Worm (Caenorhabditis elegans) whole organism, late embryonic: ENCODE results near the gene ZC15.1.
"Not testable (repeated sequence)": the region's sequence is repeated elsewhere in the genome, so short reads cannot be mapped to it uniquely, and the experiment has no call there.

Experiments
- C38D4.7 ChIP-seq: fragments of 200-800 bp; sonication (Bioruptor generic); optimal IDR thresholded peaks from 2 replicates; lab custom pipeline; 2018; ENCODE audit warnings: mild to moderate bottlenecking, missing genetic modification characterization, moderate library complexity, missing compliant biosample characterization
- F13H6.1 ChIP-seq: sonication (generic microtip); optimal IDR thresholded peaks from 2 replicates; lab custom pipeline; 2016; ENCODE audit warnings: missing genetic modification characterization, missing compliant biosample characterization
- K09A11.1 ChIP-seq: sonication (generic microtip); optimal IDR thresholded peaks from 2 replicates; lab custom pipeline; 2017; ENCODE audit warnings: antibody characterized with exemption, mild to moderate bottlenecking, missing genetic modification characterization, missing compliant biosample characterization; ENCODE audit not compliant: insufficient read depth
- T23F11.4 ChIP-seq: fragments of 200-800 bp; sonication (Bioruptor generic); optimal IDR thresholded peaks from 2 replicates; lab custom pipeline; 2018; ENCODE audit warnings: mild to moderate bottlenecking, missing genetic modification characterization, missing compliant biosample characterization
- ceh-14 ChIP-seq: sonication (generic microtip); optimal IDR thresholded peaks from 2 replicates; lab custom pipeline; 2016; ENCODE audit warnings: missing genotype, missing genetic modification characterization, missing compliant biosample characterization
- ceh-18 ChIP-seq: sonication (generic microtip); optimal IDR thresholded peaks from 2 replicates; lab custom pipeline; 2016; ENCODE audit warnings: missing genetic modification characterization, missing compliant biosample characterization
- ceh-19 ChIP-seq: fragments of 200-800 bp; sonication (Bioruptor generic); optimal IDR thresholded peaks from 2 replicates; lab custom pipeline; 2018; ENCODE audit warnings: mild to moderate bottlenecking, missing genetic modification characterization, missing compliant biosample characterization
- ceh-30 ChIP-seq: fragments of 150-350 bp; optimal IDR thresholded peaks from 2 replicates; lab custom pipeline; 2014; ENCODE audit warnings: missing biosample characterization, missing genetic modification characterization
- ceh-31 ChIP-seq: sonication (generic microtip); optimal IDR thresholded peaks from 2 replicates; lab custom pipeline; 2016; ENCODE audit warnings: missing genetic modification characterization, missing compliant biosample characterization
- ceh-45 ChIP-seq: fragments of 200-800 bp; sonication (Bioruptor generic); IDR thresholded peaks from 2 replicates; pipeline ENCODE4 v1.3.6; 2022; ENCODE audit warnings: missing genetic modification reagents, missing genetic modification characterization, missing compliant biosample characterization
- ceh-48 ChIP-seq: sonication (generic microtip); optimal IDR thresholded peaks from 2 replicates; lab custom pipeline; 2016; ENCODE audit warnings: missing genetic modification characterization, inconsistent platforms, missing compliant biosample characterization
- ceh-6 ChIP-seq: fragments of 200-800 bp; sonication (Bioruptor generic); optimal IDR thresholded peaks from 2 replicates; lab custom pipeline; 2018; ENCODE audit warnings: mild to moderate bottlenecking, missing genetic modification characterization, missing compliant biosample characterization
- ceh-9 ChIP-seq: sonication (generic microtip); optimal IDR thresholded peaks from 2 replicates; lab custom pipeline; 2016; ENCODE audit warnings: mild to moderate bottlenecking, missing genetic modification characterization, inconsistent platforms, missing compliant biosample characterization
- dve-1 ChIP-seq: sonication (generic microtip); optimal IDR thresholded peaks from 2 replicates; lab custom pipeline; 2017; ENCODE audit warnings: antibody characterized with exemption, mild to moderate bottlenecking, missing genetic modification characterization, missing compliant biosample characterization
- elt-2 ChIP-seq: sonication (generic microtip); optimal IDR thresholded peaks from 2 replicates; lab custom pipeline; 2016; ENCODE audit warnings: missing genetic modification reagents, missing genetic modification characterization, missing compliant biosample characterization
- elt-4 ChIP-seq: sonication (generic microtip); optimal IDR thresholded peaks from 2 replicates; lab custom pipeline; 2016; ENCODE audit warnings: missing genetic modification characterization, missing compliant biosample characterization
- ets-4 ChIP-seq: sonication (generic microtip); optimal IDR thresholded peaks from 2 replicates; lab custom pipeline; 2016; ENCODE audit warnings: missing genetic modification characterization, missing compliant biosample characterization
- fkh-10 ChIP-seq: fragments of 150-350 bp; optimal IDR thresholded peaks from 2 replicates; lab custom pipeline; 2014; ENCODE audit warnings: missing biosample characterization, missing genetic modification reagents, missing genetic modification characterization
- fkh-6 ChIP-seq: sonication (generic microtip); optimal IDR thresholded peaks from 2 replicates; lab custom pipeline; 2016; ENCODE audit warnings: missing genetic modification characterization, missing compliant biosample characterization
- hlh-30 ChIP-seq: sonication (generic microtip); optimal IDR thresholded peaks from 2 replicates; lab custom pipeline; 2017; ENCODE audit warnings: antibody characterized with exemption, missing genetic modification characterization, missing compliant biosample characterization; ENCODE audit not compliant: insufficient read depth
- nfya-1 ChIP-seq: sonication (generic microtip); optimal IDR thresholded peaks from 2 replicates; lab custom pipeline; 2017; ENCODE audit warnings: missing genetic modification characterization, mild to moderate bottlenecking, missing compliant biosample characterization, antibody characterized with exemption, moderate library complexity
- npax-4 ChIP-seq: sonication (generic microtip); optimal IDR thresholded peaks from 2 replicates; lab custom pipeline; 2016; ENCODE audit warnings: missing genetic modification characterization, missing compliant biosample characterization
- pag-3 ChIP-seq: sonication (generic microtip); optimal IDR thresholded peaks from 2 replicates; lab custom pipeline; 2016; ENCODE audit warnings: missing compliant biosample characterization, missing genetic modification characterization, borderline replicate concordance
- pat-9 ChIP-seq: fragments of 200-800 bp; sonication (Bioruptor generic); optimal IDR thresholded peaks from 2 replicates; lab custom pipeline; 2018; ENCODE audit warnings: mild to moderate bottlenecking, missing genetic modification characterization, moderate library complexity, missing compliant biosample characterization
- pax-1 ChIP-seq: fragments of 150-350 bp; optimal IDR thresholded peaks from 2 replicates; lab custom pipeline; 2014; ENCODE audit warnings: missing biosample characterization, missing genetic modification characterization
- pha-2 ChIP-seq: sonication (generic microtip); optimal IDR thresholded peaks from 2 replicates; lab custom pipeline; 2017; ENCODE audit warnings: mild to moderate bottlenecking, missing genetic modification characterization, missing compliant biosample characterization
- ref-2 ChIP-seq: sonication (generic microtip); optimal IDR thresholded peaks from 2 replicates; lab custom pipeline; 2016; ENCODE audit warnings: missing genetic modification characterization, missing compliant biosample characterization
- rnt-1 ChIP-seq: sonication (generic microtip); optimal IDR thresholded peaks from 2 replicates; lab custom pipeline; 2016; ENCODE audit warnings: missing genetic modification characterization, missing compliant biosample characterization
- syd-9 ChIP-seq: sonication (generic microtip); optimal IDR thresholded peaks from 2 replicates; lab custom pipeline; 2016; ENCODE audit warnings: mild to moderate bottlenecking, missing genetic modification characterization, moderate library complexity, missing compliant biosample characterization
- tbx-7 ChIP-seq: sonication (generic microtip); optimal IDR thresholded peaks from 2 replicates; lab custom pipeline; 2016; ENCODE audit warnings: missing genotype, missing genetic modification characterization, missing compliant biosample characterization
- ttx-3 ChIP-seq: sonication (generic microtip); optimal IDR thresholded peaks from 2 replicates; lab custom pipeline; 2016; ENCODE audit warnings: missing genetic modification reagents, missing genetic modification characterization, missing compliant biosample characterization
- unc-3 ChIP-seq, 2 experiments: fragments of 200-800 bp in 1 of 2; sonication (Bioruptor generic) in 1 of 2; sonication (generic microtip) in 1 of 2; conservative IDR thresholded peaks in 1 of 2; optimal IDR thresholded peaks in 1 of 2; 2 replicates each; pipeline versions ENCODE4 v1.3.6 to Lab custom; 2016 to 2022; ENCODE audit warnings: missing compliant biosample characterization in 2 of 2, missing genetic modification characterization in 2 of 2, missing genetic modification reagents in 1 of 2
- unc-86 ChIP-seq: sonication (generic microtip); optimal IDR thresholded peaks from 2 replicates; lab custom pipeline; 2016; ENCODE audit warnings: missing genetic modification characterization, missing compliant biosample characterization

ZC15.1 gene

ce11 chrV:20297650-20298049, 8.3 kb upstream of the ZC15.1 start, which contains the start of gene ZC15.5:
Gene ZC15.5 (plus strand): TSS chrV:20297950.
- no peak for TF ChIP-seq elt-4 (tag; lab: Kevin White, UChicago)
- no peak for TF ChIP-seq ceh-48 (tag; lab: Kevin White, UChicago)
- no peak for TF ChIP-seq pax-1 (tag; lab: Kevin White, UChicago)
- no peak for TF ChIP-seq fkh-10 (GFP tag; lab: Kevin White, UChicago)
- TF ChIP-seq elt-2: no peak
- TF ChIP-seq ceh-31: no peak
- no peak for TF ChIP-seq rnt-1 (tag; lab: Kevin White, UChicago)

ce11 chrV:20303288-20303687, 2.6 kb upstream of the ZC15.1 start, which contains the start of gene ZC15.3:
Gene ZC15.3 (plus strand): TSS chrV:20303588.
- TF ChIP-seq elt-2; ceh-9 (tag; lab: Kevin White, UChicago); K09A11.1: not testable (repeated sequence)

ce11 chrV:20310575-20310974, 4.7 kb downstream of the ZC15.1 start, which contains the start of gene ZC15.10:
Gene ZC15.10 (plus strand): TSS chrV:20310736.
- TF ChIP-seq ceh-19 (GFP tag; lab: Kevin White, UChicago): no peak
- TF ChIP-seq elt-2: no peak
- no peak for TF ChIP-seq syd-9 (tag; lab: Kevin White, UChicago)
- TF ChIP-seq unc-86 (tag; lab: Kevin White, UChicago): no peak
- TF ChIP-seq, all 69 proteins: peak for 0

- no peak for TF ChIP-seq ceh-30 (tag; lab: Kevin White, UChicago)
- TF ChIP-seq C38D4.7 (GFP tag; lab: Kevin White, UChicago): no peak
- no peak for TF ChIP-seq pha-2 (tag; lab: Kevin White, UChicago)
- TF ChIP-seq npax-4 (tag; lab: Kevin White, UChicago): no peak
- no peak for TF ChIP-seq F13H6.1 (tag; lab: Kevin White, UChicago)
- no peak for TF ChIP-seq unc-3 (GFP tag; conservative IDR thresholded peaks at IDR 0.05; lab: Robert Waterston, UW)
- no peak for TF ChIP-seq unc-3 (tag; optimal IDR thresholded peaks at IDR 0.05; lab: Kevin White, UChicago)
- TF ChIP-seq tbx-7 (tag; lab: Kevin White, UChicago): no peak
- TF ChIP-seq ttx-3 (tag; lab: Kevin White, UChicago): no peak
- no peak for TF ChIP-seq fkh-6 (tag; lab: Kevin White, UChicago)
- TF ChIP-seq ceh-14 (tag; lab: Kevin White, UChicago): no peak
Measured at ce11 chrV:20311519-20311918, 5.6 kb downstream of the ZC15.1 start, which contains the start of gene clec-262. Gene clec-262 (plus strand): TSS chrV:20311819.

ce11 chrV:20317442-20317841, 11.5 kb downstream of the ZC15.1 start, which contains the start of gene Y113G7C.1:
Gene Y113G7C.1 (plus strand): TSS chrV:20317742.
- TF ChIP-seq pat-9: no peak
- no peak for TF ChIP-seq dve-1 (tag; lab: Kevin White, UChicago)
- TF ChIP-seq ceh-9 (tag; lab: Kevin White, UChicago): no peak
- no peak for TF ChIP-seq hlh-30 (tag; lab: Kevin White, UChicago)
- no peak for TF ChIP-seq ceh-45
- TF ChIP-seq ets-4 (tag; lab: Kevin White, UChicago): no peak
- no peak for TF ChIP-seq unc-3 (GFP tag; conservative IDR thresholded peaks at IDR 0.05; lab: Robert Waterston, UW)
- TF ChIP-seq unc-3 (tag; optimal IDR thresholded peaks at IDR 0.05; lab: Kevin White, UChicago): no peak
- TF ChIP-seq fkh-10 (GFP tag; lab: Kevin White, UChicago): no peak
- no peak for TF ChIP-seq T23F11.4
- no peak for TF ChIP-seq ceh-18 (tag; lab: Kevin White, UChicago)
- no peak for TF ChIP-seq nfya-1 (tag; lab: Kevin White, UChicago)

ce11 chrV:20325417-20325816, 19.5 kb downstream of the ZC15.1 start, which contains the start of gene Y38H6A.1:
Gene Y38H6A.1 (plus strand): TSS chrV:20325717.
- no peak for TF ChIP-seq rnt-1 (tag; lab: Kevin White, UChicago)
- no peak for TF ChIP-seq F13H6.1 (tag; lab: Kevin White, UChicago)
- no peak for TF ChIP-seq ref-2
- no peak for TF ChIP-seq pag-3
- TF ChIP-seq ceh-6 (GFP tag; lab: Kevin White, UChicago): no peak
